Fruit fly (Drosophila melanogaster): ENCODE results near the gene CG17162.

DNA sequence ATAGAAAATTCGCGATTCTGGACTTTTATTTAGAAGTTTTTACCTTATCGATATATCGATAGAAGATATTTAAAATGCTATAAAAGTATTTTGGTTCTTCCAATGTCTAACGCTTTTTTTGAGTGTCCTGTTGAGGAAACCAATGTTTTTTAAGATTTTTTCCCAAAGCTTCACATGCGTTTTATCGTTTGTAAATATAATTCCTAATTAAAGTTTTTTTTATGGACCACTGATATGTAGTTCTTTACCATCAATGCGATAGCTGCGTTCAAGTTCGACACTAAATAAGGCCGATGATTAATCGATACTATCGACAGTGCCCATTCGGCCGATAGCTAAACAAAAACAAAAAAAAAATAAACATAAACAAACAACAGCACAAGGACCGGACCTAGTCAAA is 9.2 kb upstream of the CG17162 start, which contains the start of gene ATbp:
- TF ChIP-seq insv (optimal IDR thresholded peaks at IDR 0.05), result no peak
- no peak for TF ChIP-seq psq (optimal IDR thresholded peaks at IDR 0.05)
- no peak for TF ChIP-seq h (optimal IDR thresholded peaks at IDR 0.05)

Data from Kc167 (cell line).